Worm (Caenorhabditis elegans) whole organism, L1 larva: ENCODE measurements around the gene F42A10.9.

Experiments used
- C16A3.4 ChIP-seq: fragments of 150-350 bp; optimal IDR thresholded peaks from 2 replicates; lab custom pipeline; 2014; ENCODE audit warnings: missing biosample characterization, missing genetic modification characterization
- Y116A8C.19 ChIP-seq: sonication (generic microtip); optimal IDR thresholded peaks from 2 replicates; lab custom pipeline; 2016; ENCODE audit warnings: missing compliant biosample characterization, missing genetic modification characterization, borderline replicate concordance
- aha-1 ChIP-seq: fragments of 150-350 bp; optimal IDR thresholded peaks from 2 replicates; lab custom pipeline; 2014; ENCODE audit warnings: missing biosample characterization, missing genetic modification characterization
- ama-1 ChIP-seq: fragments of 150-350 bp; optimal IDR thresholded peaks from 2 replicates; lab custom pipeline; 2014
- ceh-63 ChIP-seq: fragments of 200-800 bp; sonication (Bioruptor generic); optimal IDR thresholded peaks from 2 replicates; lab custom pipeline; 2018; ENCODE audit warnings: mild to moderate bottlenecking, missing genetic modification characterization, missing compliant biosample characterization
- ceh-88 ChIP-seq: fragments of 200-800 bp; sonication (Bioruptor generic); IDR thresholded peaks from 2 replicates; pipeline ENCODE4 v1.3.6; 2022; ENCODE audit warnings: missing genetic modification characterization, missing compliant biosample characterization
- egl-27 ChIP-seq, 2 experiments: fragments of 150-350 bp in 1 of 2; sonication (generic microtip); optimal IDR thresholded peaks; 3 replicates each; lab custom pipeline; 2017 to 2018; ENCODE audit warnings: missing biosample characterization in 2 of 2, missing genetic modification characterization in 2 of 2, missing genetic modification reagents in 2 of 2
- elt-3 ChIP-seq, 6 experiments: fragments of 150-350 bp in 1 of 6; sonication (generic microtip); optimal IDR thresholded peaks; 2 replicates each; lab custom pipeline; 2017 to 2018; ENCODE audit warnings: missing biosample characterization in 6 of 6, missing genetic modification characterization in 6 of 6, inconsistent platforms in 1 of 6
- nhr-28 ChIP-seq: fragments of 150-350 bp; optimal IDR thresholded peaks from 2 replicates; lab custom pipeline; 2014; ENCODE audit warnings: missing biosample characterization, missing genetic modification characterization
- rnt-1 ChIP-seq: sonication (generic microtip); optimal IDR thresholded peaks from 2 replicates; lab custom pipeline; 2016; ENCODE audit warnings: mild to moderate bottlenecking, missing genetic modification characterization, moderate library complexity, missing compliant biosample characterization
- skn-1 ChIP-seq: fragments of 150-350 bp; optimal IDR thresholded peaks from 2 replicates; lab custom pipeline; 2014; ENCODE audit warnings: missing biosample characterization, missing genetic modification characterization
- unc-62 ChIP-seq: fragments of 150-350 bp; optimal IDR thresholded peaks from 2 replicates; lab custom pipeline; 2014; ENCODE audit warnings: missing biosample characterization, missing genetic modification reagents, missing genetic modification characterization
- xbp-1 ChIP-seq: sonication (generic microtip); optimal IDR thresholded peaks from 2 replicates; lab custom pipeline; 2016; ENCODE audit warnings: missing genetic modification characterization, missing compliant biosample characterization
- ztf-11 ChIP-seq, 2 experiments: sonication (generic microtip); optimal IDR thresholded peaks; 2 replicates each; lab custom pipeline; 2016 to 2017; ENCODE audit warnings: missing genetic modification characterization in 2 of 2, missing biosample characterization in 1 of 2, missing compliant biosample characterization in 1 of 2

ce11 chrIII:6207046-6207445, 42.7 kb downstream of the F42A10.9 start:
- TF ChIP-seq C16A3.4, result no peak
- no peak for TF ChIP-seq xbp-1 (tag; lab: Kevin White, UChicago)
- TF ChIP-seq ceh-63, result no peak
- TF ChIP-seq egl-27 (tag; optimal IDR thresholded peaks at IDR 0.05; lab: Kevin White, UChicago), result no peak
- TF ChIP-seq nhr-28 (tag; lab: Kevin White, UChicago), result no peak
- TF ChIP-seq unc-62 (GFP tag; lab: Kevin White, UChicago), result no peak
- no peak for TF ChIP-seq Y116A8C.19 (tag; lab: Kevin White, UChicago)
- no peak for TF ChIP-seq ceh-88
- TF ChIP-seq elt-3 (tag; optimal IDR thresholded peaks at IDR 0.05; lab: Kevin White, UChicago), result no peak
- TF ChIP-seq ztf-11 (tag; optimal IDR thresholded peaks at IDR 0.05; lab: Kevin White, UChicago), result no peak
- TF ChIP-seq aha-1 (tag; lab: Kevin White, UChicago), result no peak
- no peak for TF ChIP-seq ama-1 (lab: Kevin White, UChicago)
- no peak for TF ChIP-seq rnt-1 (tag; lab: Kevin White, UChicago)
- no peak for TF ChIP-seq skn-1 (tag; lab: Kevin White, UChicago)
